Fruit fly (Drosophila melanogaster): Measurements from ENCODE around the gene Jon25Biii.

Jon25Biii gene

dm6 chr2L:4976988-4977551, 26.5 kb upstream of the Jon25Biii start, which contains the start of the genes Gmd and CG3792 (continued):
- peak; percentile 88 for TF ChIP-seq Doc3 (GFP tag; IDR thresholded peaks at IDR 0.05; ENCODE audit: partially characterized antibody)
- TF ChIP-seq CG3847 (GFP tag; IDR thresholded peaks at IDR 0.05) = peak; percentile 97
- peak; percentile 87 for TF ChIP-seq CG3838 (GFP tag; optimal IDR thresholded peaks at IDR 0.05)
- TF ChIP-seq hb (GFP tag; IDR thresholded peaks at IDR 0.05; ENCODE audit: partially characterized antibody) = peak; percentile 88
- TF ChIP-seq CG9727 (GFP tag; optimal IDR thresholded peaks at IDR 0.05) = peak; percentile 96
- TF ChIP-seq da (GFP tag; optimal IDR thresholded peaks at IDR 0.05) = peak; percentile 69
- TF ChIP-seq CG11695 (GFP tag; IDR thresholded peaks at IDR 0.05) = peak; percentile 96
- peak; percentile 96 for TF ChIP-seq phol (tag; optimal IDR thresholded peaks at IDR 0.05)
- TF ChIP-seq pho (GFP tag; optimal IDR thresholded peaks at IDR 0.05) = peak; percentile 96
- peak; percentile 97 for TF ChIP-seq mam (GFP tag; optimal IDR thresholded peaks at IDR 0.05)
- TF ChIP-seq Hr78 (GFP tag; optimal IDR thresholded peaks at IDR 0.05) = peak in 1 of 2 experiments; percentile 78
- TF ChIP-seq CG1602 (GFP tag; optimal IDR thresholded peaks at IDR 0.05) = peak; percentile 95

- TF ChIP-seq B-H1 (GFP tag; IDR thresholded peaks at IDR 0.05) = no peak
- TF ChIP-seq ac (GFP tag; optimal IDR thresholded peaks at IDR 0.05) = no peak
- no peak for TF ChIP-seq CG7745 (tag; optimal IDR thresholded peaks at IDR 0.05)
- TF ChIP-seq CG10267 (tag; optimal IDR thresholded peaks at IDR 0.05) = peak; percentile 29
- TF ChIP-seq phol (tag; optimal IDR thresholded peaks at IDR 0.05) = peak; percentile 70
- no peak for TF ChIP-seq Dip2 (GFP tag; IDR thresholded peaks at IDR 0.05)
- TF ChIP-seq btn (GFP tag; optimal IDR thresholded peaks at IDR 0.05) = no peak
- TF ChIP-seq CG31388 (GFP tag; optimal IDR thresholded peaks at IDR 0.05) = no peak
- peak; percentile 63 for TF ChIP-seq Med (GFP tag)
- no peak for TF ChIP-seq ab (GFP tag; optimal IDR thresholded peaks at IDR 0.05)
- TF ChIP-seq nmo (GFP tag; optimal IDR thresholded peaks at IDR 0.05) = peak; percentile 12
- TF ChIP-seq pho (GFP tag; optimal IDR thresholded peaks at IDR 0.05) = no peak
- peak; percentile 15; the same call in 1 of the 2 replicates for TF ChIP-seq CG32532 (GFP tag; IDR thresholded peaks at IDR 0.05)
- no peak for TF ChIP-seq CG4707 (GFP tag; optimal IDR thresholded peaks at IDR 0.05)
- peak; percentile 40 for TF ChIP-seq BEAF-32 (GFP tag; optimal IDR thresholded peaks at IDR 0.05)
- no peak for TF ChIP-seq zfh1 (GFP tag; IDR thresholded peaks at IDR 0.05)
- no peak for TF ChIP-seq HLH3B (GFP tag; IDR thresholded peaks at IDR 0.05)
- no peak for TF ChIP-seq CG10209 (GFP tag; optimal IDR thresholded peaks at IDR 0.05)
- no peak for TF ChIP-seq trh (GFP tag; optimal IDR thresholded peaks at IDR 0.05)
- TF ChIP-seq da (GFP tag; optimal IDR thresholded peaks at IDR 0.05) = no peak
- TF ChIP-seq CG6765 (GFP tag; optimal IDR thresholded peaks at IDR 0.05) = no peak
- TF ChIP-seq sens (GFP tag) = peak; percentile 87
- peak; percentile 13 for TF ChIP-seq gfzf (GFP tag; optimal IDR thresholded peaks at IDR 0.05)
- no peak for TF ChIP-seq otp (GFP tag; IDR thresholded peaks at IDR 0.05)
- no peak for TF ChIP-seq aop (GFP tag; IDR thresholded peaks at IDR 0.05)
- TF ChIP-seq zfh2 (GFP tag; optimal IDR thresholded peaks at IDR 0.05) = no peak
- TF ChIP-seq ewg (GFP tag; optimal IDR thresholded peaks at IDR 0.05) = no peak
- TF ChIP-seq Mrtf (GFP tag; IDR thresholded peaks at IDR 0.05) = no peak
- TF ChIP-seq Sin3A (optimal IDR thresholded peaks at IDR 0.05) = no peak
- TF ChIP-seq CG13123 (GFP tag; optimal IDR thresholded peaks at IDR 0.05) = no peak
- no peak for TF ChIP-seq zf30C (GFP tag; optimal IDR thresholded peaks at IDR 0.05)
- no peak for TF ChIP-seq fd96Cb (tag; optimal IDR thresholded peaks at IDR 0.05)
- TF ChIP-seq CG3065 (GFP tag; optimal IDR thresholded peaks at IDR 0.05) = no peak
- TF ChIP-seq CG16863 (GFP tag; optimal IDR thresholded peaks at IDR 0.05) = no peak
- TF ChIP-seq slou (GFP tag; optimal IDR thresholded peaks at IDR 0.05) = no peak
- TF ChIP-seq CG31365 (tag; optimal IDR thresholded peaks at IDR 0.05) = no peak
- TF ChIP-seq ken (GFP tag; IDR thresholded peaks at IDR 0.05) = no peak
- no peak for TF ChIP-seq al (GFP tag; IDR thresholded peaks at IDR 0.05)
- TF ChIP-seq wor (GFP tag; IDR thresholded peaks at IDR 0.05) = no peak
- TF ChIP-seq psq (GFP tag; optimal IDR thresholded peaks at IDR 0.05) = no peak
Observed at dm6 chr2L:4973731-4974415, 23.3 kb upstream of the Jon25Biii start, which contains the start of gene mRpL28. Gene mRpL28 (plus strand): TSS chr2L:4973976.
